Fruit fly (Drosophila melanogaster) ovary, adult (tissue): ENCODE results near the gene Neurl4.

Experiments
- CG17801 ChIP-seq: fragments of 200-800 bp; optimal IDR thresholded peaks from 2 replicates; lab custom pipeline; 2019; ENCODE audit warnings: missing biosample characterization, mild to moderate bottlenecking, missing genetic modification characterization, moderate library complexity; ENCODE audit not compliant: partially characterized antibody

Neurl4 gene

DNA sequence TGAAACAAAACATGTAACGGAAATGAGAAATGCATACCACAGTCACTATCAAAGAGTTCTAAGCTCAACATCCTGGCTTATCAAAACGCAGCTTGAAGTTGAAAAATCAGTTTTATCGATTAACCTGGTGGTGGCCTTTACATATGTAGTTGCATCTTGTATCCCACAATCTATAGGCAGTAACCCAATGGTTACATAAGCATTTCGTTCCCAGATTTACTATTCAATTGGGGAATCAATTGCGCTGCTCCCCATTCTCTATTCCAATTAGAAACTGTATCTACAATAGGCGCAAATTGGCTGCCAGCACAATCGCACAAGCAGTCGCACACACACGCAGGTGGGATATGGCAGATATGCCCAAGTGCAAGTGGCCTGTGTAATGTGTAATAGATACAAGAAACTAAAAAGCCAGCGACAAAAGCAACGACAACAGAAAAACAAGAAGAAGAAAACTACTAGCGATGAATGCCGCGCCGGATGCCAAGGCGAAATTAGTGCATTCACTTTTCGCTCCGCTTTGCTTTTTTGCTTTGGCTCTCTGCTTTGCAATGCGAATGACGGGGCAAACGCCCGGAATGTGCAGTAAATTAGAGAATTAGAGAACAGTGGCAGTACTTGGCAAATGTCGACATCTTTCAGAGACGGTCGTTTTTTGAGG lies 43.9 kb downstream of the Neurl4 start:
- TF ChIP-seq CG17801 (GFP tag; lab: Kevin White, UChicago), result peak; percentile 28

DNA sequence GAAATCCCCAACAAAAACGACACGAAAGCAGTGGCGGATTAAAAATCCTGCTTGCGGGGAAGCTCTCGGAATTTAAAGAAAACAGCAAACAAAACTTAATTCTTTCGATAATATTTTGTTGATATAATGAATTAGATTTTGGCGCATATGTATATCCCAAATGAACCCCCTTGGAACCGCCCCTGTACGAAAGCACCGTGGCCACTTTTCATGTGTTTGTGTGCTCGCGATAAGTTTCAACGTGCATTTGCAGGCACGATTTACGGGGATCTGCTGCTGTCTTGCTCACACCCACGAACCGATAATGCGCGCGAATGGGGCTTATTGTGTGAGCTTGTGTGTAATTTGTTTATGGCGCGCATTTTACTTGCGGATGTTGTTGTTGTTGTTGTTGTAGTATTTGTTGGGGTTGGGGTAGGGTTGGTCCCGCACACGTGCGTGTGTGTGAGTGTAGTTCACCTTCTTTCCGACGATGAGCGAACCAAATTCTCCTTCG lies 44.7 kb downstream of the Neurl4 start:
- peak; percentile 95 for TF ChIP-seq CG17801 (GFP tag; lab: Kevin White, UChicago)

DNA sequence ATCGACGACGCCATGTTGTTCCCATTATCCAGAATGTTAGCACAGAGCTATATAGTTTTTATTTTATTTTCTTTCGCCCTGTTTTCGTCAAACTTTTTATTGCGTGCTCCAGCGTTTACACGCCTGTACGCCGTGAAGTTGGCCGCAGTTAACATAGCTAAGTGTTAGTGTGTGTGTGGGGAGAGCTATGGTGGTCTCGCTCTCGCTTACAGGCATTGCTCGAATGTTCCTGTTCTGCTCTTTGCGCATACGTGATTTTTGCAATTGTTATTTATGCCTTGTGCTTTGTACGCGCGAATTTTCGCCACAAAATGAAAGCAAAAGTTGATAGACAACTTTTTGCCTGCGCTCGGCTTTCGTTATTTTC lies 45.7 kb downstream of the Neurl4 start:
- no peak for TF ChIP-seq CG17801 (GFP tag; lab: Kevin White, UChicago)

DNA sequence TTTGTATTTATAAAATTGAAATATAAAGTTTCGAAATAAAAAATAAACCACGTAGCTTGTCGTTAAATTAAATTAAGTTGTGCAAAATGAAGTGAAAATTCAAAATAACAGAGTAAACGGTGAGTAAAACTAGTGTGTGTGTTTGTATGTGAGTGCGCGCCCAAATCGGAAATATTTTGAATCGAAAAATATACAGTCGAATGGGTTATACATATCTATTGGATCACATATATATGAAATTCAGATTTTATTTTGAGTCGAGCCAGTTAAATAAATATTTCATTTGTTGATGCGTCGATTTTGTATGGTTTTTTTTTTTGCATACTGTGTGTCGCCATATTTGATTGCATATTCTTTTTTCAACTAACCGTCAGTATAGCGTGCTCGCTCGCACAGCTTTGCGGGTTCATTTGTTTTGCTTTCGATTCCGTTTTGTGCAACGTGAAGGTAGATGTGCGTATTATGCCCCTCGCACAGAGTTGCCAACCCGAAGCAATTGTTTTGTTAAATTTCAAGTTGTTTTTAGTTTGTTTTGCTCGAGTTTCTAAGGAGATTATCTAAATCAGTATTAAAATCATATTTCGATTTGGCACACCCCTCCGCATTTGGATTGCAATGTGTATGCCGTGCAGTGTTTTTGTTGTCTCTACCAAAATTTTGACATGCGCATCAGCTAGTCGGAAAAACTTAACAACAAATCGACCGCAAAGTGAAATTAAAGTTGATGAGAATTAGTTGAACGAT lies 46.2 kb downstream of the Neurl4 start:
- TF ChIP-seq CG17801 (GFP tag; lab: Kevin White, UChicago), result no peak

DNA sequence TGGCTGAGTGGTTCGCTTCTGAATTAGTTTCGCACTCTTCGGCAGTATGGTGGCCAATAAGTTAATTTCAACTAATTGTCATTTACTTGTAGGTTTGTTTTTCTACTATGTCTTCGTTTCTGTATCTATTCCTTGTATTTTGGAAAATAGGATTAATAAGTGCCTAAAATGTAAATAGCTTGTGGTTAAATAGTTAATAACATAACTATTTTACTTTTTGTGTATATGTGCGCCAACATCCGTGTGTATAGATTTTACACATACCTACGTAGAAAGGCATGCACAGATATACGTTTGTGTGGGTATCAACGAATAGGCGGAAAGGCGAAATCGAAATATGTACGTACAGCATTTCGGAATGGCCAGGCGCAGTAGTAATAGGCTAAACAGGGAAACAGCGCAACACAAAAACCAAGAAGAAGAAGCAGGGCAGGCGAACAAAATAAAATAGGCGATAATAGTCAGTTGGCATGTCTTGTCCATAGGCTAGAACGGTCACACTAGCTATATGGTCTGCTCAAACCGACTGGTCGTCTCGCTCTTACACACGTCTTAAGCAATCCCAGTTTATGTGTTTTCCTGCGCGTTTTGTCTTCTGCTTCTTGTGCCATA lies 47.1 kb downstream of the Neurl4 start:
- TF ChIP-seq CG17801 (GFP tag; lab: Kevin White, UChicago), result no peak

DNA sequence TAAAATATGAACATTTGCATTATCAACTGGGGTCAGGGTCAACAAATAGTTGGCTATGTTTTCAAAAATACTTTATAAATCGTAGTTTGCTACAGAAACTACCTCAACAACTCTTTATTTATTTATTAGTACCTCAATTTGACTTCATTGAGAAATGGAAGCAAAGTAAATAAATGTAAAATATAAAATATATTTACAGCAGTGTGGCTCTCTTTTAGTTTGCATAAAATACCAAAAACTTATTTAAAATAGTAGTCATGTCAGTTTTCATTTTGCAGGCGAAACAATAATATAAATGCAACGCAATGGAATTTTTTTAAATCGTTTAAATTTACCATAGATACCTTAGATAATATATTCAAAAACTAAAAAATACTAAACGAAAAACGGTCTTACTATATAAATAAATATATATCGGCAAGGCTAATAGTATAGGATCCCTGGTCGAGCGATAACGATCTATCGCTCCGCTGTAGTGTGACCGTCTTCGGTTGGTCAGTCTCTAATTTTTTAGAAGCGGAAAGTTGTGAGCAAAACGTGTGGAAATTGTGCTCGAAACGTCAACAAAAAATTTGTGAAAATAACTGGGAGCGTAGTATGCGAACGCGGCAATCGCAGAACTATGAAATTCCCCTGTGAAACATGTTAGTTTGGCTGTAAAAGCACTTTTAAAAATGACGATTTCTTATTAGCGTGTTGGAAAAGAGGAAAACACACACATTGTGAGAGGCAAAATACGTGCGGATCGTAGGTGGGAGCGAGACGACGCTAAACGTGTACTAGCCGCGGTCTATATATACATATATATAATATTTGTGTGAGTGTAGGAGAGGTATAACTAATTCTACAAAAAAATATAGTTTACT lies 47.8 kb downstream of the Neurl4 start, which contains the start of the genes Nprl3 and upSET:
Nprl3 (minus strand) TSS at position 223 of the 866 bp plus-strand sequence.
upSET (plus strand) TSS at position 470 of the 866 bp plus-strand sequence.
- TF ChIP-seq CG17801 (GFP tag; lab: Kevin White, UChicago), result no peak

DNA sequence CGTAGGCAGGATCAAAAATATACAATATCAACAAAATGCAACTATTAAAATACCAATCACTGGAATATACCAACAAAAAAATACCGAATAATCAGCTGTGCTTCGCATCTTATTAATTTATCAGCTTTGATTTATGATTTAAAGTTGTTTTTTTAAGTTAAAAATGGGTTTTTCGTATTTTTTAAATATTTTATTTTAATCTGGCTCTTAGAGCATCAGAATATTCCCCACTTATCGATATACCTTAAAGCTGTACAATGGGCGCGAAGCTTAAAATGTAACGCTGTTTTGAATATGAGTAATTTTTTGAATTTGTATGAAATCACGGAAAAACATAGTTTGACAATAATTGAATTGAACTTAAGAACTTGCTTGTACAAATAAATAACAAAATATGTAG lies 50.5 kb downstream of the Neurl4 start, which contains the start of gene CG17359:
CG17359 (minus strand) TSS at position 48 of the 400 bp plus-strand sequence.
- TF ChIP-seq CG17801 (GFP tag; lab: Kevin White, UChicago), result no peak

DNA sequence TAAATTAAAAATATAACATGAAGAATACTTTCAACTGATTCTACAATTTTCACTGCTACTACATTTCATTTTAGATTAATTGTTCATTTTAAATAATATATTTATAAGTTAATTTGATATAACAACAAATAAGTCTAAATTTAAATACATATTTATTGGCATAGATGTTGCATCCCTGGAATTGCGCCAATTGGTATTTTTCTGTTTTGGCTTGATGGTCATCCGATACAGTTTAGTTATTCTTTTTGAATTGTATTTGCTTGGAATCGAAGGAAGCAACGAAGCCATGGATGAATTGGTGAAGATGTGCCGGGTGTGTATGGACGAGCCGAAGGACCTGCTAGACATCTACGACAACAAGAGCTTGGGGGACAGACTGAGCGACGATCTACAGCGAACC lies 52.7 kb downstream of the Neurl4 start, which contains the start of gene CG17361:
CG17361 (plus strand) TSS at position 200 of the 400 bp plus-strand sequence.
- no peak for TF ChIP-seq CG17801 (GFP tag; lab: Kevin White, UChicago)

DNA sequence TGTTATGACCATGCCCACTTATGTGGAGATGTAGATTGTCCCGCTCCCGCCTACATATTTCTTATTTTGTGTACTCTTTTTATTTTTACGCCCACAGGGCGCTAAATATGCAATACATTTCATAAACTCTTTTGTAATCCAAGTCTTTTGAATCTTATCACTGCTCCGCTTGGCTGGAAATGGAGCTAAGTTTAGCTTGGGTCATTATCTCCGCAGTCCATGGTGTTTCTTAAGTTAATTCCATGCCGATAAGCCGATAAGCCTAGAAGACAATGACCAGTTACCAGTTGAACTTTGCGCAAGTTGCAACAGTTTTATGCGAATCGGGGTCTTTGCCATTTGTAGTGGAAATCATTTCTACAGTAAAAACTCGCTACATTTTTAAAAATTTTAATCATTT lies 53.3 kb downstream of the Neurl4 start:
- no peak for TF ChIP-seq CG17801 (GFP tag; lab: Kevin White, UChicago)

DNA sequence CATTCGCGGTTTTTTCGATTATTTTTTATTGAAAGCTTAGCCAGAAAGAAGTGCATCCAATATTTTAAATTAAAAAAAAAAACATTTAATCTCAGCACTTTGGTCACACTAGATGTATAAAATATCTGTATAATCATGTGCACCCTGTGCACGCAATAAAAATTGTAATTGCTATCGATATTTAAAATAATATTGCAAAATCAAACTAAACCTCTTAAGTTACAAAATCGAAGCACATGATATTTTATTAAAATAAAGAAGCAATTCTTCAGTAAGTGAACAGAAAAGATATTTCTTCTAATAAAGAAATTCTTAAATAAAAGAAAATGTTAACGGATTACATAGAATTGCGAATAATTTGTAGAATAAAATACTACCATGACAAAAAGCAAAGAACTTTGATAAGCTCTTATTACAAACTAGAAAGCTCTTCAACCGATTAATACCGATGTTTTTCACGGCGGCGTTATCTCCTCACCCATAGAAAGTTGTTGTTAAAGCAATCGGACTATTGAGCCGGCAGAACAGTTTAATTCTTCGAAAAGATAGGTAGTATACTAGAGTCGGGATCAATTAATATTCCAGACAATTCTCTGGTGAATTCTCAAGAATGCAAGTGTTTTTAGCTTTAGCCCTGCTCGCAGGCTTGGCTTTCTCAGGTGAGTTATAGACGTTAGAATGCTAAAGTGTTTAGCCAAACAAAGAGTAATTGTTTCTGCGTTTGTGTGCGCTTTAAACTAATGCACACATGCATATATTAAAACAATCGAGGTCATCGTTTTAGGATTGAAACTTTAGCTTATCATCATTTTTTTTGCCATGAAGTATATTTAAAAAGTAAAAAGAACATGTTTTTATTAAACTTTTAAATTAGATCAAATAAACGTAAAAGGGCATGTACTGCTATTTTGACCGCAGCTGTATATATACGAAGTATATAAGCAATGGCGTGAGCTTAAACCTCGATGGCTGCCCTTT lies 55.7 kb downstream of the Neurl4 start, which contains the start of gene CtsK1:
CtsK1 (plus strand) TSS at position 490 of the 978 bp plus-strand sequence.
- peak; percentile 66 for TF ChIP-seq CG17801 (GFP tag; lab: Kevin White, UChicago)
